Worm (Caenorhabditis elegans) whole organism, L3 larva: Measurements from ENCODE around the gene F23D12.7.

ENCODE experiments used
- elt-3 ChIP-seq, 3 experiments: fragments of 150-350 bp in 1 of 3; sonication (generic microtip) in 2 of 3; optimal IDR thresholded peaks; 2 replicates in 2 of 3; 4 replicates in 1 of 3; lab custom pipeline; 2014 to 2017; ENCODE audit warnings: missing biosample characterization in 3 of 3, missing genetic modification characterization in 3 of 3
- nhr-23 ChIP-seq: fragments of 150-350 bp; optimal IDR thresholded peaks from 2 replicates; lab custom pipeline; 2014; ENCODE audit warnings: missing biosample characterization, missing genetic modification reagents, missing genetic modification characterization

DNA sequence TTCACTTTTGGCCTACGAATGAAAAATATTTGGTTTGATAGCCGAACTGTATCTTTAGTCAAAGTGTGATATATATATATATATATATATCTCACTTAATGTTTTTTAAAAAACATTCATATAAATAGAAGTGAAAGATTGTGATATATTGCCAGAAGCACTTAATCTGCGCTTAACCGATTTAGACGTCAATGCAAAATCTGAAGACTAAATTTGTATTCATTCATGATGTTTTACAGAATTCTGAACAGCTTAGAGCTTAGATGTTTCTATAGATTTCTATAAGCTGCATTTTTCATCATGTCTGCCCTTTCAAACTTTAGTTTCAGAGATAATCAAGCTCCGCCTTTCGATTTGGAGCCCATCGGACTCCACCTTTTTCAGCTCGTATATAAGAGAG is 11.3 kb downstream of the F23D12.7 start, which contains the start of gene F23D12.3:
- TF ChIP-seq elt-3 (tag; optimal IDR thresholded peaks at IDR 0.05; lab: Kevin White, UChicago) (no peak), nhr-23 (no peak)
